Worm (Caenorhabditis elegans) whole organism, L4/young adult: ENCODE data around the gene srj-27.

Source experiments
- W03F9.2 ChIP-seq: fragments of 150-350 bp; optimal IDR thresholded peaks from 2 replicates; lab custom pipeline; 2014; ENCODE audit warnings: missing biosample characterization, missing genetic modification characterization
- dao-5 ChIP-seq: sonication (generic microtip); optimal IDR thresholded peaks from 2 replicates; lab custom pipeline; 2016; ENCODE audit warnings: missing genotype, missing genetic modification characterization, moderate library complexity, missing compliant biosample characterization
- him-1 ChIP-seq: sonication (generic microtip); optimal IDR thresholded peaks from 2 replicates; lab custom pipeline; 2016; ENCODE audit warnings: missing genotype, missing genetic modification reagents, missing genetic modification characterization, missing compliant biosample characterization

ce11 chrV:15127955-15128354, 642 bp upstream of the srj-27 start, which contains the start of gene srr-7:
- TF ChIP-seq him-1: no peak
- no peak for TF ChIP-seq dao-5
- TF ChIP-seq W03F9.2: no peak
